Fruit fly (Drosophila melanogaster): ENCODE data around the gene CG8960.

DNA sequence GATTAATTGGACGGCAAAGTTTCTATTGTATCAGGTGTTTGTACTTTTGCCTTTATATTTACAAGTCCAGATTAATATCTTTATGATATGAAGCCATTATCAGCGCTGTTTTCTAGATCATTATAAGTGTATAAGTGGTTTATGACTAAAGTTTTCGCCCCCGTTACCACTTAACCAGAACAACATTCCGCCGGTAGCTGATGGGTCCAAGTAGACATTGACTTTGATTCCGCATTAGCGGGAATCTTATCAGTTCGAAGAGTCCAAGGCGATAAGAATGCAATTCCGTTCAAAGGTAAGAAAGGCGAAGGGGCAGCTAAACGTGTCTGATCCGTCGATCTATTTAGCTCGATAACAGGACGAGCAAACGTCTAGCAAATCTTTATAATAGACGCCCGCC, 5.3 kb upstream of the CG8960 start:
- no peak for TF ChIP-seq psq (optimal IDR thresholded peaks at IDR 0.05)
- no peak for TF ChIP-seq Dll (optimal IDR thresholded peaks at IDR 0.05)
- TF ChIP-seq usp (GFP tag; optimal IDR thresholded peaks at IDR 0.05): no peak
- TF ChIP-seq CG8478 (optimal IDR thresholded peaks at IDR 0.05): no peak
- TF ChIP-seq pan (optimal IDR thresholded peaks at IDR 0.05): no peak
